Worm (Caenorhabditis elegans) whole organism, young adult: Measurements from ENCODE around the gene nhr-146.
"Not testable (repeated sequence)": the region's sequence is repeated elsewhere in the genome, so short reads cannot be mapped to it uniquely, and the experiment has no call there.

Experiments
- B0019.2 ChIP-seq: fragments of 200-800 bp; sonication (Bioruptor generic); conservative IDR thresholded peaks from 2 replicates; pipeline ENCODE4 v1.3.6; 2022; ENCODE audit warnings: missing genetic modification reagents, missing genetic modification characterization, missing compliant biosample characterization
- B0336.3 ChIP-seq: fragments of 200-800 bp; sonication (Bioruptor generic); IDR thresholded peaks from 2 replicates; pipeline ENCODE4 v1.3.6; 2022; ENCODE audit warnings: missing genetic modification characterization, missing compliant biosample characterization
- F23B12.7 ChIP-seq: sonication (generic microtip); optimal IDR thresholded peaks from 2 replicates; lab custom pipeline; 2017; ENCODE audit warnings: missing genetic modification characterization, mild to moderate bottlenecking, missing compliant biosample characterization, antibody characterized with exemption, moderate library complexity; ENCODE audit not compliant: insufficient read depth
- T26A5.8 ChIP-seq: sonication (generic microtip); optimal IDR thresholded peaks from 2 replicates; lab custom pipeline; 2016; ENCODE audit warnings: missing genetic modification characterization, missing compliant biosample characterization
- Y53G8AR.9 ChIP-seq: fragments of 200-800 bp; sonication (Bioruptor generic); conservative IDR thresholded peaks from 2 replicates; pipeline ENCODE4 v1.3.6; 2022; ENCODE audit warnings: missing genetic modification reagents, missing genetic modification characterization, missing compliant biosample characterization
- Y67H2A.10 ChIP-seq: fragments of 200-800 bp; sonication (Bioruptor generic); conservative IDR thresholded peaks from 2 replicates; pipeline ENCODE4 v1.3.6; 2022; ENCODE audit warnings: missing genetic modification reagents, missing genetic modification characterization, missing compliant biosample characterization
- ZK185.1 ChIP-seq: sonication (generic microtip); optimal IDR thresholded peaks from 2 replicates; lab custom pipeline; 2016; ENCODE audit warnings: mild to moderate bottlenecking, missing genetic modification characterization, missing compliant biosample characterization; ENCODE audit not compliant: poor library complexity, severe bottlenecking
- aptf-2 ChIP-seq: fragments of 200-800 bp; sonication (Bioruptor generic); conservative IDR thresholded peaks from 2 replicates; pipeline ENCODE4 v1.3.6; 2022; ENCODE audit warnings: missing genetic modification reagents, missing genetic modification characterization, missing compliant biosample characterization
- aptf-3 ChIP-seq: fragments of 200-800 bp; sonication (Bioruptor generic); IDR thresholded peaks from 2 replicates; pipeline ENCODE4 v1.3.6; 2022; ENCODE audit warnings: missing genetic modification characterization, missing compliant biosample characterization
- attf-3 ChIP-seq: fragments of 200-800 bp; sonication (Bioruptor generic); conservative IDR thresholded peaks from 2 replicates; pipeline ENCODE4 v1.3.6; 2022; ENCODE audit warnings: missing genetic modification reagents, missing genetic modification characterization, missing compliant biosample characterization
- attf-5 ChIP-seq: fragments of 200-800 bp; sonication (Bioruptor generic); optimal IDR thresholded peaks from 2 replicates; lab custom pipeline; 2018; ENCODE audit warnings: mild to moderate bottlenecking, missing genetic modification characterization, missing compliant biosample characterization
- cebp-1 ChIP-seq, 2 experiments: fragments of 200-800 bp in 1 of 2; sonication (Bioruptor generic) in 1 of 2; sonication (generic microtip) in 1 of 2; IDR thresholded peaks in 1 of 2; optimal IDR thresholded peaks in 1 of 2; 2 replicates each; pipeline versions ENCODE4 v1.3.6 to Lab custom; 2017 to 2022; ENCODE audit warnings: missing compliant biosample characterization in 2 of 2, missing genetic modification characterization in 2 of 2, mild to moderate bottlenecking in 1 of 2, missing genetic modification reagents in 1 of 2, moderate library complexity in 1 of 2
- ceh-40 ChIP-seq: fragments of 200-800 bp; sonication (Bioruptor generic); IDR thresholded peaks from 2 replicates; pipeline ENCODE4 v1.3.6; 2022; ENCODE audit warnings: missing genetic modification characterization, missing compliant biosample characterization
- ceh-58 ChIP-seq: fragments of 200-800 bp; sonication (Bioruptor generic); IDR thresholded peaks from 2 replicates; pipeline ENCODE4 v1.3.6; 2022; ENCODE audit warnings: missing genetic modification characterization, missing compliant biosample characterization
- die-1 ChIP-seq: sonication (generic microtip); optimal IDR thresholded peaks from 2 replicates; lab custom pipeline; 2016; ENCODE audit warnings: missing genotype, mild to moderate bottlenecking, missing genetic modification characterization, missing compliant biosample characterization
- dox-1 ChIP-seq: fragments of 200-800 bp; sonication (Bioruptor generic); IDR thresholded peaks from 2 replicates; pipeline ENCODE4 v1.3.6; 2022; ENCODE audit warnings: missing genetic modification reagents, missing genetic modification characterization, missing compliant biosample characterization
- dpl-1 ChIP-seq: fragments of 150-350 bp; optimal IDR thresholded peaks from 2 replicates; lab custom pipeline; 2014; ENCODE audit warnings: missing biosample characterization, missing genetic modification reagents, missing genetic modification characterization
- egl-18 ChIP-seq: fragments of 200-800 bp; sonication (Bioruptor generic); IDR thresholded peaks from 2 replicates; pipeline ENCODE4 v1.3.6; 2022; ENCODE audit warnings: missing genetic modification reagents, missing genetic modification characterization, missing compliant biosample characterization
- egl-44 ChIP-seq: fragments of 200-800 bp; sonication (Bioruptor generic); IDR thresholded peaks from 2 replicates; pipeline ENCODE4 v1.3.6; 2022; ENCODE audit warnings: missing genetic modification reagents, missing genetic modification characterization, missing compliant biosample characterization
- ets-4 ChIP-seq: fragments of 200-800 bp; sonication (Bioruptor generic); optimal IDR thresholded peaks from 2 replicates; lab custom pipeline; 2018; ENCODE audit warnings: mild to moderate bottlenecking, missing genetic modification characterization, missing compliant biosample characterization
- gei-17 ChIP-seq: fragments of 200-800 bp; sonication (Bioruptor generic); optimal IDR thresholded peaks from 2 replicates; lab custom pipeline; 2018; ENCODE audit warnings: mild to moderate bottlenecking, missing genetic modification characterization, missing compliant biosample characterization
- him-1 ChIP-seq: sonication (generic microtip); optimal IDR thresholded peaks from 2 replicates; lab custom pipeline; 2016; ENCODE audit warnings: missing genotype, missing genetic modification reagents, missing genetic modification characterization, missing compliant biosample characterization
- hmg-1.2 ChIP-seq: fragments of 200-800 bp; sonication (Bioruptor generic); IDR thresholded peaks from 2 replicates; pipeline ENCODE4 v1.3.6; 2022; ENCODE audit warnings: missing genetic modification reagents, missing genetic modification characterization, missing compliant biosample characterization
- hrde-1 ChIP-seq: sonication (generic microtip); optimal IDR thresholded peaks from 2 replicates; lab custom pipeline; 2016; ENCODE audit warnings: missing genetic modification characterization, mild to moderate bottlenecking, missing compliant biosample characterization, moderate library complexity, missing genotype, missing genetic modification reagents, borderline replicate concordance
- lin-40 ChIP-seq: sonication (generic microtip); optimal IDR thresholded peaks from 2 replicates; lab custom pipeline; 2016; ENCODE audit warnings: missing genetic modification characterization, mild to moderate bottlenecking, missing compliant biosample characterization, missing genotype, missing genetic modification reagents
- lir-1 ChIP-seq: fragments of 200-800 bp; sonication (Bioruptor generic); conservative IDR thresholded peaks from 2 replicates; pipeline ENCODE4 v1.3.6; 2022; ENCODE audit warnings: missing genetic modification reagents, missing genetic modification characterization, missing compliant biosample characterization
- madf-6 ChIP-seq: fragments of 200-800 bp; sonication (Bioruptor generic); IDR thresholded peaks from 2 replicates; pipeline ENCODE4 v1.3.6; 2022; ENCODE audit warnings: missing genetic modification reagents, missing genetic modification characterization, missing compliant biosample characterization
- nfya-2 ChIP-seq: fragments of 200-800 bp; sonication (Bioruptor generic); IDR thresholded peaks from 2 replicates; pipeline ENCODE4 v1.3.6; 2022; ENCODE audit warnings: missing genetic modification reagents, missing genetic modification characterization, missing compliant biosample characterization
- nfyb-1 ChIP-seq: fragments of 200-800 bp; sonication (Bioruptor generic); IDR thresholded peaks from 2 replicates; pipeline ENCODE4 v1.3.6; 2022; ENCODE audit warnings: missing genetic modification reagents, missing genetic modification characterization, missing compliant biosample characterization
- nhr-179 ChIP-seq: sonication (generic microtip); optimal IDR thresholded peaks from 2 replicates; lab custom pipeline; 2016; ENCODE audit warnings: mild to moderate bottlenecking, missing genetic modification characterization, missing compliant biosample characterization
- nhr-27 ChIP-seq: fragments of 200-800 bp; sonication (Bioruptor generic); optimal IDR thresholded peaks from 2 replicates; lab custom pipeline; 2018; ENCODE audit warnings: mild to moderate bottlenecking, missing genetic modification characterization, moderate library complexity, missing compliant biosample characterization
- nhr-80 ChIP-seq: sonication (generic microtip); optimal IDR thresholded peaks from 2 replicates; lab custom pipeline; 2016; ENCODE audit warnings: missing genetic modification characterization, missing compliant biosample characterization
- rcor-1 ChIP-seq: fragments of 200-800 bp; sonication (Bioruptor generic); IDR thresholded peaks from 2 replicates; pipeline ENCODE4 v1.3.6; 2022; ENCODE audit warnings: missing genetic modification reagents, missing genetic modification characterization, missing compliant biosample characterization
- rpc-1 ChIP-seq, 2 experiments: fragments of 150-350 bp in 1 of 2; sonication (generic microtip) in 1 of 2; optimal IDR thresholded peaks; 2 replicates each; lab custom pipeline; 2014 to 2018; ENCODE audit warnings: missing biosample characterization in 1 of 2, missing genetic modification characterization in 1 of 2, missing genetic modification reagents in 1 of 2, missing genotype in 1 of 2
- snpc-3.4 ChIP-seq: sonication (generic microtip); optimal IDR thresholded peaks from 2 replicates; lab custom pipeline; 2017; ENCODE audit warnings: missing genetic modification characterization, mild to moderate bottlenecking, missing compliant biosample characterization, antibody characterized with exemption, moderate library complexity, missing genotype, missing genetic modification reagents
- tlf-1 ChIP-seq: fragments of 200-800 bp; sonication (Bioruptor generic); optimal IDR thresholded peaks from 2 replicates; lab custom pipeline; 2018; ENCODE audit warnings: mild to moderate bottlenecking, missing genetic modification characterization, missing compliant biosample characterization
- unc-130 ChIP-seq: sonication (generic microtip); optimal IDR thresholded peaks from 2 replicates; lab custom pipeline; 2016; ENCODE audit warnings: missing genetic modification reagents, missing genetic modification characterization, missing compliant biosample characterization
- unc-62 ChIP-seq: fragments of 150-350 bp; optimal IDR thresholded peaks from 2 replicates; lab custom pipeline; 2014; ENCODE audit warnings: missing biosample characterization, missing genetic modification reagents, missing genetic modification characterization
- xnd-1 ChIP-seq: sonication (generic microtip); optimal IDR thresholded peaks from 2 replicates; lab custom pipeline; 2016; ENCODE audit warnings: missing genotype, missing genetic modification reagents, missing genetic modification characterization, missing compliant biosample characterization
- zfh-2 ChIP-seq: fragments of 200-800 bp; sonication (Bioruptor generic); conservative IDR thresholded peaks from 2 replicates; pipeline ENCODE4 v1.3.6; 2022; ENCODE audit warnings: missing genetic modification reagents, missing genetic modification characterization, missing compliant biosample characterization
- ztf-28 ChIP-seq: fragments of 200-800 bp; sonication (Bioruptor generic); IDR thresholded peaks from 2 replicates; pipeline ENCODE4 v1.3.6; 2022; ENCODE audit warnings: missing genetic modification reagents, missing genetic modification characterization, missing compliant biosample characterization
- ztf-6 ChIP-seq: fragments of 200-800 bp; sonication (Bioruptor generic); IDR thresholded peaks from 2 replicates; pipeline ENCODE4 v1.3.6; 2022; ENCODE audit warnings: missing genetic modification reagents, missing genetic modification characterization, missing compliant biosample characterization

nhr-146 gene

DNA sequence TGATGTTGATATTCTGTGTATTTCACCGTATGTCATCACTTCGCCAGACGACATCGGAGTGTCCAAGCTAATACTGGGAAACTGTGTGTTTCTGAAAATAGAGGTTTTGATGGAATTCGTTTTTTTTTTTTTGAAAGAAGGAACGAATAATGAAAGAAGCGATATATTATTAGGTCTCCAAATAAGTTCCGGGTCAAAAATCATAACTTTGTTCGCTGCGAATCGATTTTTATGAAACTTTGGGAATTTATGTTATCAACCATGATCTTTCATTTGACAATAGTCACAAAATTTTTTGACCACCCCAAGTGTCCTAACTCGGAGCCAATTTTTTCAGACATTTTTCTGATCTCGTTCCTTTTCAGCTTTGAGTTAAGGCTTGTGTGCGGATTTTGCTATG, 18.6 kb downstream of the nhr-146 start, which contains the start of gene nhr-274:
Gene nhr-274 (minus strand): TSS at position 101 of the 400 bp plus-strand sequence.
- not testable (repeated sequence) for TF ChIP-seq nfya-2 (GFP tag; lab: Robert Waterston, UW); snpc-3.4; hrde-1
- TF ChIP-seq, all 124 proteins: peak for 0; not testable (repeated sequence) for 124

DNA sequence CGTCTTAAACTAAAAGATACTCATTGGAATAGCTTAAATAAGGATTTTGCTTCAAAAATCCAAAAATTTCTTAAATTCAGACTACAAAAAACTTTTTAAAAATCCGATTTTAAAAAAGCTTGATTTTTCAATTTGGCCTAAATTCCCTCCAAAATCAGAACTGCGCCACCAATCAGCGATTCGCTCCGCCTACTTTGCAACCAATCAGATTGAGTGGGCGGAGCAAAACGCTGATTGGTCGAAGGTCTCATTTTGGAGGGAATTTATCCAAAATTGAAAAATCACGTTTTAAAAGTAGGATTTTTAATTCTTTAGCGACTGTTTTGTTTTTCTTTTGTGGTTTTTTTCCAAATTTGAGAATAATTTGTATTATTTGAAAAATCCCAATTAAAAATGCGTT, 22.7 kb downstream of the nhr-146 start:
- TF ChIP-seq nfyb-1 (GFP tag; lab: Robert Waterston, UW), result 0 out of 2 replicates have a peak, but pooled peaks have one; percentile 21
- no peak for TF ChIP-seq Y67H2A.10

DNA sequence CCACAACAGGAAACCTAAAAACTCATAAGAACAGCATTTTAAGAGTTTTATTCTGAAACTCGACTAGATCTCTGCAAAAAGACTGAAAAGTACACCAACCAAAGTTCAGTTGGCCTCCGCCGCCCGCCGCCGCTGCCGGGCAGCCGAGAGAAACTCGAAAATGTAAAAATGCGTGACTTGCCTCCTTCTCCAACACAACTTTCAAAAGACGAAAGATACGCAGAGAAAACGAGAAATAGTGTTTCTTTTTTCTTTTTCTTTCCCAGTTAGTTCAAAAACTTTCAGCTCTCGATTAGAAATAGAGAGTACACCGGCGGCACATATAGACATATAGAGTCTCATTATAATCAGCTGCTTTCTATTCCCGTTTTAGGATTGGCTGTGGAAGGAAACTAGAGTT, 23.2 kb downstream of the nhr-146 start:
- no peak for TF ChIP-seq ztf-6 (GFP tag; lab: Robert Waterston, UW)
- TF ChIP-seq die-1, result no peak
- no peak for TF ChIP-seq madf-6 (GFP tag; lab: Robert Waterston, UW)
- peak; percentile 66 for TF ChIP-seq nhr-80
- 0 out of 2 replicates have a peak, but pooled peaks have one; percentile 14 for TF ChIP-seq egl-44 (GFP tag; lab: Robert Waterston, UW)
- TF ChIP-seq T26A5.8 (tag; lab: Kevin White, UChicago), result no peak
- TF ChIP-seq xnd-1 (tag; lab: Kevin White, UChicago), result no peak
- peak; percentile 31; the same call in 1 of the 2 replicates for TF ChIP-seq zfh-2 (GFP tag; lab: Robert Waterston, UW)
- TF ChIP-seq cebp-1 (GFP tag; IDR thresholded peaks at IDR 0.05; lab: Robert Waterston, UW), result no peak
- TF ChIP-seq cebp-1 (tag; optimal IDR thresholded peaks at IDR 0.05; lab: Kevin White, UChicago), result peak; percentile 33
- TF ChIP-seq attf-5 (GFP tag; lab: Kevin White, UChicago), result peak; percentile 42
- TF ChIP-seq ceh-40 (GFP tag; lab: Robert Waterston, UW), result no peak
- no peak for TF ChIP-seq dpl-1
- TF ChIP-seq tlf-1 (GFP tag; lab: Kevin White, UChicago), result no peak
- peak; percentile 49 for TF ChIP-seq F23B12.7 (tag; lab: Kevin White, UChicago)
- TF ChIP-seq ztf-28 (GFP tag; lab: Robert Waterston, UW), result no peak

DNA sequence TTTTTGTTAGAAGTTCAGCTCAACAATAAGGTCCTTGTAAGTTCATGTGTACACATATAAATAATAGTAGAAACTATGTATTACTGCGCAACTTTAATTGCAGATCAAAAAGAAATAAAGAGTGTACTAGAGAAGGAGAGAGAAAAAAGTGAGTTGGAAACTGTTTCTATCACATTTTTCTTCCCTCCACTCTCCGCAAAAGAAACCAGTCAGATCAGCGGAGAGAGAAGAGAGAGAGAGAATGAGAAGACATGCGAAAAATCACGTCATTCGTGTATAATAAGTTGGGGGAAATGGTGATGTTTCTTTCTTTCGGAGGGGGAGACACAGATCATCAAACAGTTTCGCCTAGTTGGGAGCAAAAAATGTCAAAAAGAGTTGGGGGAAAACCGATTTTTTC, 28.7 kb downstream of the nhr-146 start:
- TF ChIP-seq aptf-2 (no peak), F23B12.7 (tag; lab: Kevin White, UChicago) (peak; percentile 36), B0019.2 (GFP tag; lab: Robert Waterston, UW) (no peak), egl-18 (no peak), him-1 (no peak), nhr-27 (tag; lab: Kevin White, UChicago) (no peak), rpc-1 (optimal IDR thresholded peaks at IDR 0.05; lab: Kevin White, UChicago) (no peak), rpc-1 (tag; optimal IDR thresholded peaks at IDR 0.05; lab: Kevin White, UChicago) (no peak), gei-17 (GFP tag; lab: Kevin White, UChicago) (no peak), ZK185.1 (tag; lab: Kevin White, UChicago) (no peak), hmg-1.2 (GFP tag; lab: Robert Waterston, UW) (peak; percentile 37; the same call in 1 of the 2 replicates), attf-3 (GFP tag; lab: Robert Waterston, UW) (no peak), lir-1 (GFP tag; lab: Robert Waterston, UW) (no peak), dox-1 (GFP tag; lab: Robert Waterston, UW) (peak; percentile 35; the same call in 1 of the 2 replicates), ets-4 (GFP tag; lab: Kevin White, UChicago) (no peak), aptf-3 (no peak), lin-40 (tag; lab: Kevin White, UChicago) (peak; percentile 35), ztf-28 (GFP tag; lab: Robert Waterston, UW) (no peak), attf-5 (GFP tag; lab: Kevin White, UChicago) (peak; percentile 31), nhr-179 (tag; lab: Kevin White, UChicago) (no peak), unc-130 (GFP tag; lab: Kevin White, UChicago) (no peak), cebp-1 (GFP tag; IDR thresholded peaks at IDR 0.05; lab: Robert Waterston, UW) (no peak), cebp-1 (tag; optimal IDR thresholded peaks at IDR 0.05; lab: Kevin White, UChicago) (peak; percentile 4), Y53G8AR.9 (GFP tag; lab: Robert Waterston, UW) (no peak), rcor-1 (no peak), B0336.3 (GFP tag; lab: Robert Waterston, UW) (no peak), unc-62 (no peak), ceh-58 (GFP tag; lab: Robert Waterston, UW) (no peak)
